Worm (Caenorhabditis elegans) whole organism, early embryonic: ENCODE results near the gene alg-4.

ENCODE experiments used
- B0310.2 ChIP-seq: sonication (generic microtip); optimal IDR thresholded peaks from 2 replicates; lab custom pipeline; 2016; ENCODE audit warnings: mild to moderate bottlenecking, missing genetic modification characterization, missing compliant biosample characterization
- F13C5.2 ChIP-seq: sonication (generic microtip); optimal IDR thresholded peaks from 2 replicates; lab custom pipeline; 2017; ENCODE audit warnings: mild to moderate bottlenecking, missing genetic modification characterization, inconsistent platforms, missing compliant biosample characterization
- aly-1 ChIP-seq: sonication (generic microtip); optimal IDR thresholded peaks from 2 replicates; lab custom pipeline; 2016; ENCODE audit warnings: missing genetic modification characterization, missing compliant biosample characterization
- ama-1 ChIP-seq: fragments of 150-350 bp; optimal IDR thresholded peaks from 2 replicates; lab custom pipeline; 2014
- ceh-13 ChIP-seq: fragments of 200-800 bp; sonication (Bioruptor generic); optimal IDR thresholded peaks from 2 replicates; lab custom pipeline; 2018; ENCODE audit warnings: mild to moderate bottlenecking, missing genetic modification characterization, missing compliant biosample characterization
- ceh-36 ChIP-seq: sonication (generic microtip); optimal IDR thresholded peaks from 2 replicates; lab custom pipeline; 2016; ENCODE audit warnings: missing genetic modification characterization, inconsistent platforms, missing compliant biosample characterization
- ets-7 ChIP-seq: sonication (generic microtip); optimal IDR thresholded peaks from 2 replicates; lab custom pipeline; 2016; ENCODE audit warnings: missing genotype, missing genetic modification characterization, missing compliant biosample characterization
- flt-1 ChIP-seq: fragments of 200-800 bp; sonication (Bioruptor generic); IDR thresholded peaks from 2 replicates; pipeline ENCODE4 v1.3.6; 2022; ENCODE audit warnings: missing genetic modification characterization, missing compliant biosample characterization
- hmbx-1 ChIP-seq: sonication (generic microtip); optimal IDR thresholded peaks from 2 replicates; lab custom pipeline; 2016; ENCODE audit warnings: mild to moderate bottlenecking, missing genetic modification characterization, missing compliant biosample characterization
- hmg-4 ChIP-seq: fragments of 200-800 bp; sonication (Bioruptor generic); optimal IDR thresholded peaks from 2 replicates; lab custom pipeline; 2018; ENCODE audit warnings: mild to moderate bottlenecking, missing genetic modification characterization, missing compliant biosample characterization
- hnd-1 ChIP-seq: sonication (generic microtip); optimal IDR thresholded peaks from 2 replicates; lab custom pipeline; 2016; ENCODE audit warnings: missing genetic modification characterization, missing compliant biosample characterization
- pes-1 ChIP-seq: fragments of 200-800 bp; sonication (Bioruptor generic); IDR thresholded peaks from 2 replicates; pipeline ENCODE4 v1.3.6; 2022; ENCODE audit warnings: missing genetic modification reagents, missing genetic modification characterization, missing compliant biosample characterization
- scrt-1 ChIP-seq: fragments of 200-800 bp; sonication (Bioruptor generic); IDR thresholded peaks from 2 replicates; pipeline ENCODE4 v1.3.6; 2022; ENCODE audit warnings: missing genetic modification characterization, missing compliant biosample characterization
- sea-1 ChIP-seq: fragments of 200-800 bp; sonication (Bioruptor generic); conservative IDR thresholded peaks from 2 replicates; pipeline ENCODE4 v1.3.6; 2022; ENCODE audit warnings: missing genetic modification characterization, missing compliant biosample characterization
- tbx-11 ChIP-seq: fragments of 200-800 bp; sonication (Bioruptor generic); IDR thresholded peaks from 2 replicates; pipeline ENCODE4 v1.3.6; 2022; ENCODE audit warnings: missing genetic modification characterization, missing compliant biosample characterization
- tbx-37 ChIP-seq: fragments of 200-800 bp; sonication (Bioruptor generic); conservative IDR thresholded peaks from 2 replicates; pipeline ENCODE4 v1.3.6; 2022; ENCODE audit warnings: missing genetic modification reagents, missing genetic modification characterization, missing compliant biosample characterization
- tra-4 ChIP-seq: sonication (generic microtip); optimal IDR thresholded peaks from 2 replicates; lab custom pipeline; 2017; ENCODE audit warnings: missing genetic modification characterization, missing compliant biosample characterization

alg-4 gene

DNA sequence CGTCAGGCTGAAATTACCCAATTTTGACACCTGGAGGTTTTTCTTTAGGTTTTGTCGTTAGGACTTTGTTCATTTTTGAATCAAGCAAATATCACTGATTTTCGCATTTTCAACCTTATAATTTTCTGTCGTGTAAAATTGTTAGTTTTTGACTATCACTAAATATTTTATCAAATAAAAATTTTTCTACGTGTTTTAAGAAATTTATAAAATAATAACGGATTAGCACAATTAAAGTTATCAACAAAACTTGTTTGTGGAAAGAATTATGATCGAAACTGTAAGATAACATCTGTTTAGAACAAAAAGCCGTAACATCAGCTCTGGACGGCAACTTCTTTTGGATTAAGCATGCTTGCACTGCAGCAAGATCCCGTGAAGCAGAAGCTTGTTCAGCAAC, 31.6 kb upstream of the alg-4 start, which contains the start of gene cbp-2:
TSS of gene cbp-2 (plus strand) at position 301 of the 400 bp plus-strand sequence.
- TF ChIP-seq B0310.2 (tag; lab: Kevin White, UChicago) = no peak
- no peak for TF ChIP-seq hnd-1 (tag; lab: Kevin White, UChicago)
- TF ChIP-seq hmg-4 (GFP tag; lab: Kevin White, UChicago) = no peak
- no peak for TF ChIP-seq scrt-1 (GFP tag; lab: Robert Waterston, UW)
- TF ChIP-seq tbx-11 (GFP tag; lab: Robert Waterston, UW) = no peak
- TF ChIP-seq aly-1 (tag; lab: Kevin White, UChicago) = no peak
- no peak for TF ChIP-seq tra-4 (tag; lab: Kevin White, UChicago)

DNA sequence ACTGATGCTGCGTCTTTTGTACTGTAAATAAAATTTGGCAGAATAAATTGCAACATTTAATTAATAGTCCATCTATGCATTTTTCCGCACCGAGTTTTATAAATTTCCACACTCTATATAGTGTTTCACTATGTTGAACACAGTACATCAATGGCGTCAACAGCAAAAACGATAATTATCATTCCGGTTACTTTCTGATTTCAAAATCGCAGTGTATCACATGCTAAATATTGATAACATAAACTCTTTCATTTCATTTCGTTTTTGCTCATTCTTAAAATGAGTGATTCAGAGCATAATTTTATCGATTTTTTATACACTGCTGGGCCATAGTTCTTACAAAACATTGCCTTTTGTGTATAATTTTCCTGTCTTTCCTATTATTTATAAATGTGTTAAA, 31.1 kb upstream of the alg-4 start:
- no peak for TF ChIP-seq scrt-1 (GFP tag; lab: Robert Waterston, UW)
- no peak for TF ChIP-seq ama-1 (lab: Kevin White, UChicago)
- no peak for TF ChIP-seq hmbx-1
- no peak for TF ChIP-seq aly-1 (tag; lab: Kevin White, UChicago)
- TF ChIP-seq hmg-4 (GFP tag; lab: Kevin White, UChicago) = no peak
- TF ChIP-seq ets-7 = no peak
- TF ChIP-seq ceh-36 = no peak
- no peak for TF ChIP-seq sea-1 (GFP tag; lab: Robert Waterston, UW)
- no peak for TF ChIP-seq hnd-1 (tag; lab: Kevin White, UChicago)
- no peak for TF ChIP-seq pes-1
- TF ChIP-seq F13C5.2 (tag; lab: Kevin White, UChicago) = no peak
- no peak for TF ChIP-seq B0310.2 (tag; lab: Kevin White, UChicago)
- TF ChIP-seq ceh-13 (GFP tag; lab: Kevin White, UChicago) = no peak
- TF ChIP-seq tra-4 (tag; lab: Kevin White, UChicago) = no peak
- TF ChIP-seq tbx-11 (GFP tag; lab: Robert Waterston, UW) = no peak
- TF ChIP-seq flt-1 (GFP tag; lab: Robert Waterston, UW) = no peak

DNA sequence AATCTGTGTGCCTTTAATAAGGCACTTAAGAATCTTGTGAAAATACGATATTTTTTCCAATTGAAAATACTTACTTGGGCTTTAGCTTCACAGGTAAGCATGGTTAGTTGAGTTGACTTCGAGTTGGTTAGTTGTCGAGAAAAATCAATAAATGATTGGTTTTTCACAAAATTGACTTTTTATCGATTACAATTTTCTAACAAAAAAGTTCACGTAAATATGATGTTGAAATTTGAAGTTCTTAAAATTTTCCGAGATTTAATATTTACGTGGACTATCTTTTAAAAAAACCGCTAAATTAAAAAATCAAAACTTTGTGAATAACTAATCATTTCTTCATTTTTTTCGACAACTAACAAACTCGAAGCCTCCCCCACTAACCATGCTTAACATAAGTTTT, 29.5 kb upstream of the alg-4 start, which contains the start of gene F40F12.3:
TSS of gene F40F12.3 (minus strand) at position 101 of the 400 bp plus-strand sequence.
- no peak for TF ChIP-seq tbx-37 (GFP tag; lab: Robert Waterston, UW)
- no peak for TF ChIP-seq ceh-13 (GFP tag; lab: Kevin White, UChicago)
- no peak for TF ChIP-seq hmg-4 (GFP tag; lab: Kevin White, UChicago)
- no peak for TF ChIP-seq ceh-36
- TF ChIP-seq sea-1 (GFP tag; lab: Robert Waterston, UW) = no peak
- TF ChIP-seq tra-4 (tag; lab: Kevin White, UChicago) = no peak
- TF ChIP-seq F13C5.2 (tag; lab: Kevin White, UChicago) = no peak
- TF ChIP-seq ama-1 (lab: Kevin White, UChicago) = no peak
- no peak for TF ChIP-seq flt-1 (GFP tag; lab: Robert Waterston, UW)
- no peak for TF ChIP-seq pes-1
- TF ChIP-seq aly-1 (tag; lab: Kevin White, UChicago) = no peak
- no peak for TF ChIP-seq tbx-11 (GFP tag; lab: Robert Waterston, UW)
- TF ChIP-seq B0310.2 (tag; lab: Kevin White, UChicago) = no peak
- no peak for TF ChIP-seq scrt-1 (GFP tag; lab: Robert Waterston, UW)
- no peak for TF ChIP-seq ets-7
- no peak for TF ChIP-seq hmbx-1

DNA sequence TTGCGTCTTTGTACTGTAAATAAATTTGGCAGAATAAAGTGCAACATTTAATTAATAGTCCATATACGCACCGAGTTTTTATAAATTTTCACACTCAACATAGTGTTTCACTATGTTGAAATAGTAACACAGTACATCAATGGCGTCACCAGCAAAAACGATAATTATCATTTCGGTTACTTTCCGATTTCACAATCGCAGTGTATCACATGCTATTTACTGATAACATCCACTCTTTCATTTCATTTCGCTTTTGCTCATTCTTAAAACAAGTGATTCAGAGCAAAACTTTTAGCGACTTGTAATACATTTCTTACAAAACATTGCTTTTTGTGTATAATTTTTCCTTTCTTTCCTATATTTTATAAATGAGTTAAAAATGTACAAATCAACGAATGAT, 22.5 kb upstream of the alg-4 start, which contains the start of gene cbp-3:
TSS of gene cbp-3 (plus strand) at position 272 of the 400 bp plus-strand sequence.
- TF ChIP-seq aly-1 (tag; lab: Kevin White, UChicago) = no peak
- no peak for TF ChIP-seq tbx-11 (GFP tag; lab: Robert Waterston, UW)
- no peak for TF ChIP-seq scrt-1 (GFP tag; lab: Robert Waterston, UW)
- no peak for TF ChIP-seq ceh-36
- TF ChIP-seq sea-1 (GFP tag; lab: Robert Waterston, UW) = no peak
- no peak for TF ChIP-seq F13C5.2 (tag; lab: Kevin White, UChicago)

ce11 chrIII:9912998-9913397, 21.8 kb upstream of the alg-4 start:
- TF ChIP-seq hnd-1 (tag; lab: Kevin White, UChicago) (no peak), tbx-37 (GFP tag; lab: Robert Waterston, UW) (no peak), ceh-36 (no peak), ceh-13 (GFP tag; lab: Kevin White, UChicago) (no peak), aly-1 (tag; lab: Kevin White, UChicago) (no peak), ets-7 (no peak), B0310.2 (tag; lab: Kevin White, UChicago) (no peak), tra-4 (tag; lab: Kevin White, UChicago) (no peak), ama-1 (lab: Kevin White, UChicago) (no peak), hmg-4 (GFP tag; lab: Kevin White, UChicago) (no peak), scrt-1 (GFP tag; lab: Robert Waterston, UW) (no peak), tbx-11 (GFP tag; lab: Robert Waterston, UW) (no peak), F13C5.2 (tag; lab: Kevin White, UChicago) (no peak), sea-1 (GFP tag; lab: Robert Waterston, UW) (no peak), pes-1 (no peak), hmbx-1 (no peak), flt-1 (GFP tag; lab: Robert Waterston, UW) (no peak)

DNA sequence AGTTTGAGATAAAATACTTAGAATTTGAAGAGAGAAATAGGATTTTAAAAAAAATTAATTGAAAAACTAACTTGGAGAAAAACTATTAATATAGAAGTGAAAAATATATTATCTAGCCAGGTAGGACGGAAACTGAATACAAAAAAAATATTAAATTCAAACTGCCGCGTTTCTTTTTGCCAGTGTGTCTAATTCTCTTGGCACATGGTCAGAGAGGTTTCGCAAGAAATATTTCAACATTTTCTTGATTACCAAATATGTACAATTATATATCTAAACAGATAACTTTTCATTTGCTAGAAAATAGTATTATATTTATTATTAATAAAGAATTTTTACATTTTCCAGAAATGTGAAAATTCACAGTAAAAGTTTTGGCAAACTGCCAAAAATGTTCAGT, 21.3 kb upstream of the alg-4 start:
- TF ChIP-seq tbx-37 (GFP tag; lab: Robert Waterston, UW) = no peak
- no peak for TF ChIP-seq hmg-4 (GFP tag; lab: Kevin White, UChicago)
- TF ChIP-seq hnd-1 (tag; lab: Kevin White, UChicago) = no peak
- TF ChIP-seq hmbx-1 = no peak
- TF ChIP-seq flt-1 (GFP tag; lab: Robert Waterston, UW) = no peak
- no peak for TF ChIP-seq scrt-1 (GFP tag; lab: Robert Waterston, UW)
- no peak for TF ChIP-seq F13C5.2 (tag; lab: Kevin White, UChicago)
- TF ChIP-seq B0310.2 (tag; lab: Kevin White, UChicago) = no peak
- no peak for TF ChIP-seq pes-1
- no peak for TF ChIP-seq tra-4 (tag; lab: Kevin White, UChicago)
- no peak for TF ChIP-seq ets-7
- no peak for TF ChIP-seq ama-1 (lab: Kevin White, UChicago)
- no peak for TF ChIP-seq ceh-36
- no peak for TF ChIP-seq sea-1 (GFP tag; lab: Robert Waterston, UW)
